Fruit fly (Drosophila melanogaster) S2 (cell line): Measurements from ENCODE around the gene CG6974.

Experiments
- CG8478 ChIP-seq: fragments of >200 bp; optimal IDR thresholded peaks from 2 replicates; lab custom pipeline; 2018
- CTCF ChIP-seq, 2 experiments: fragments of >200 bp; optimal IDR thresholded peaks; 2 replicates each; lab custom pipeline; 2018

- TF ChIP-seq CG8478 (lab: Kevin White, UChicago) (no peak), CTCF (optimal IDR thresholded peaks at IDR 0.05; lab: Kevin White, UChicago) (no peak)
Observed at dm6 chr3R:15112232-15112631, 33.1 kb upstream of the CG6974 start.
